Fruit fly (Drosophila melanogaster) whole organism, embryonic: Measurements from ENCODE around the gene mu2.

ENCODE experiments used
- Atf6 ChIP-seq: fragments of 200-800 bp; sonication (Bioruptor generic); IDR thresholded peaks from 2 replicates; pipeline ENCODE4 v1.3.6; 2022; ENCODE audit warnings: missing biosample characterization, missing genetic modification characterization
- CG3847 ChIP-seq: fragments of 200-800 bp; sonication (Bioruptor generic); IDR thresholded peaks from 2 replicates; pipeline ENCODE4 v1.3.6; 2022; ENCODE audit warnings: missing biosample characterization, missing genetic modification characterization
- CG4282 ChIP-seq: fragments of 200-800 bp; sonication (Bioruptor generic); optimal IDR thresholded peaks from 2 replicates; lab custom pipeline; 2016; ENCODE audit warnings: missing biosample characterization, missing genetic modification characterization
- CG8478 ChIP-seq: fragments of >200 bp; optimal IDR thresholded peaks from 2 replicates; lab custom pipeline; 2018
- ato ChIP-seq: fragments of 200-800 bp; sonication (Bioruptor generic); IDR thresholded peaks from 2 replicates; pipeline ENCODE4 v1.3.6; 2022; ENCODE audit warnings: missing biosample characterization, missing genetic modification characterization; ENCODE audit not compliant: partially characterized antibody

DNA sequence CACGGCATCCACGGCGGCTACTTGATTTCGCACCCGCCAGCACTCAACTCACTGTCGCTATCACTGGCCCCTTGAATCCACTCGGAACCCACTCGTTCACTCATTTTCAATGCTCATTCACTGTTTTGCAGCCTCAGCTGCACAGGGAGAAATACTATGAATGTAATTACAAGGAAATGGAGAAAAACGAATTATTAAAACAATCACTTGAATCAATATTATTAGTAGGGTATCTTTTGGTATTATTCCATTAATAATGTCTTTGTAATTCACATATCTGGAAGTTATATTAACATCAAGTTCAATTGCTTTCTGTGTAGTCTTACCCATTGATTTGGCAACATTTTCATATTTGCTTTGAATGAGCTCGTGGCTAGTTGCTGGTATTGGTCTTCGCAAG is 46.6 kb downstream of the mu2 start:
- TF ChIP-seq CG3847 (GFP tag; lab: Robert Waterston, UW) (no peak), CG8478 (lab: Kevin White, UChicago) (no peak), ato (GFP tag; lab: Robert Waterston, UW) (no peak), CG4282 (GFP tag; lab: Kevin White, UChicago) (no peak), Atf6 (GFP tag; lab: Robert Waterston, UW) (no peak)
